Worm (Caenorhabditis elegans) whole organism, L4 larva: Measurements from ENCODE around the gene C18D4.12.

ENCODE experiments used
- F49E8.2 ChIP-seq: sonication (generic microtip); optimal IDR thresholded peaks from 2 replicates; lab custom pipeline; 2016; ENCODE audit warnings: missing compliant biosample characterization, mild to moderate bottlenecking, missing genetic modification characterization, borderline replicate concordance
- attf-4 ChIP-seq: sonication (generic microtip); optimal IDR thresholded peaks from 3 replicates; lab custom pipeline; 2017; ENCODE audit warnings: missing biosample characterization, missing genetic modification characterization
- lin-13 ChIP-seq: fragments of 150-350 bp; optimal IDR thresholded peaks from 2 replicates; lab custom pipeline; 2014; ENCODE audit warnings: missing biosample characterization, missing genetic modification reagents, missing genetic modification characterization
- nhr-102 ChIP-seq: sonication (generic microtip); optimal IDR thresholded peaks from 2 replicates; lab custom pipeline; 2016; ENCODE audit warnings: mild to moderate bottlenecking, missing genetic modification characterization, moderate library complexity, missing compliant biosample characterization
- snpc-1.2 ChIP-seq: fragments of 200-800 bp; sonication (Bioruptor generic); IDR thresholded peaks from 2 replicates; pipeline ENCODE4 v1.3.6; 2022; ENCODE audit warnings: missing genetic modification reagents, missing genetic modification characterization, missing compliant biosample characterization

DNA sequence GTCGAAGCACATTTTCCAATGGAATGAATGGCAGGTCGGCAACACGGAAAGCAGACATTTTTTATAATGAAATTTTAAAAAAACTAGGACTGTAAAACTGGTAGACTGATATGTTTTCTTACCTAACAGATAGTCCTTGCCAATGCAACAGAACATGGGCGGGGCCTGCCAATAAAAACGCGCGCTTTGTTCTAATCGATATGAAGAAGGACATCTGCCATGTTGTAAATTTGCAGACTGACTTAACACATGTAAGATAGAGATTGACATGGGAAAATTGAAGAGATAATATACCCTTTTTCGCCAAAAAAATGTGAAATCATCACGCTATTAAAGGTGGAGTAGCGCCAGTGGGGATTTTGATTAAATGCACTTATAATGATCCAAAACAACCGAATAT lies 22.4 kb upstream of the C18D4.12 start, which contains the start of gene C38D9.8:
- TF ChIP-seq lin-13 (GFP tag; lab: Kevin White, UChicago) (no peak), attf-4 (tag; lab: Kevin White, UChicago) (no peak), snpc-1.2 (GFP tag; lab: Robert Waterston, UW) (no peak), nhr-102 (tag; lab: Kevin White, UChicago) (no peak), F49E8.2 (tag; lab: Kevin White, UChicago) (no peak)
